Fruit fly (Drosophila melanogaster) Kc167 (cell line): ENCODE results near the gene Ntl.

Source experiments
- Sin3A ChIP-seq: fragments of >200 bp; optimal IDR thresholded peaks from 2 replicates; lab custom pipeline; 2018; ENCODE audit warnings: missing external identifiers
- insv ChIP-seq: fragments of >200 bp; optimal IDR thresholded peaks from 3 replicates; lab custom pipeline; 2018; ENCODE audit warnings: missing external identifiers
- psq ChIP-seq: fragments of >200 bp; optimal IDR thresholded peaks from 2 replicates; lab custom pipeline; 2017; ENCODE audit warnings: missing external identifiers

DNA sequence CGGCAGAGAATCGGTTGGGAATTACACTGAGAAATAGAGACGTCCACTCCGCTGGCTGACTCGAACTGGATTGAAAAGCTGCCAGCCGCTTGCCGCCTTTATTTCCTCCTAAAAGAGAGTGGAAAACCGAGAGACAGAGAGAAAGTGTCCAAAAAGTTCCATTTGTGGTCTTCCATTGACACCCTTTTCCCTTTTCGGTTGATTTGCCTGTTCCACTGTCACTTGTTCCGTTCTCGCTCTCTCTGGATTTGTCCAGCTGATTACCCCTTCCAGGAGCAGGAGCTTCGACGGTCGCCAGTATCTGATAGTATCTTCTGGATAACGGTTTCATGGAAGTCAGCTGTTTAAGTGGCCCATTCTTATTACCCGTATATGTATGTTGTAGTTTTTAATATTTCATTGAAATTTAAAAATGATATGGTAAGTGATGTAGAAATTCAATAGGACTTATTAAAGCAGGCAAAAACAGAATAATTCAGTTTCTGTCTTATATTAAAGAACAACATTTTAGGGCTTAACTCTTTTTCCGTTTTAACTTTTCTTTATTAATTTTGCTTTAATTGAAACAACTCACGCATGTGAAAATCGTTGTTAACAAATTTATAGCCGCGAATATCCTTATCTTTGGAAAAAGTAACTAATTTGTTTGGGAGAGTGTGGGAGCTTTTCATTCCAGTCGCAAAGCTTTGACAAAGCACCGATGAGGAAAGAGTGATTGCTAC, 35.5 kb upstream of the Ntl start, which contains the start of gene Slob:
- TF ChIP-seq Sin3A (no peak), psq (lab: Kevin White, UChicago) (no peak), insv (lab: Kevin White, UChicago) (no peak)
